Worm (Caenorhabditis elegans): ENCODE data around the gene ufd-2.
A peak's percentile ranks its signal among the peaks of the same experiment; 100 is the strongest.

Gene ufd-2

DNA sequence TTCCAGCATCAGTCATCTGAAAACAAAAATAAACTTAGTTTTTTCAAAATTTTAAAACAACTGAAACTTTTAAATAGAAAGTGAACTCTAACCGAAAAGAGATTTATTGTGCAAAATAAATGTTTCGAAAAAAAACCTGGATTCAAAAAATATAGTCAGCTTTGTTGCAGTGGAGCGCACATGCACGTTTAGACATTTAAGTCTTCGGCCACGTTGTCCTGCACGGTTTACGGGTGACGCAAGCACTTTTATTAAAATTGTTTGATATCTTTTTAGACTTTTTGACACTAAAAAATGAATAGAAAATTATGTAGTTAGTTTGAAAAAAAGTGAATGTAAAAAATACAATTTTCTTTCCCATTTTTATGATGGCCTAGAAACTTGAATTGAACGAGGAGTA is 23.1 kb upstream of the ufd-2 start, which contains the start of the genes ubh-4 and algn-6:
Gene ubh-4 (minus strand): TSS at position 182 of the 400 bp plus-strand sequence.
Gene algn-6 (plus strand): TSS at position 387 of the 400 bp plus-strand sequence.
- TF ChIP-seq sea-1 (GFP tag; conservative IDR thresholded peaks at IDR 0.05) (no peak), tbx-37 (GFP tag; conservative IDR thresholded peaks at IDR 0.05) (0 out of 2 replicates have a peak, but pooled peaks have one; percentile 7)

DNA sequence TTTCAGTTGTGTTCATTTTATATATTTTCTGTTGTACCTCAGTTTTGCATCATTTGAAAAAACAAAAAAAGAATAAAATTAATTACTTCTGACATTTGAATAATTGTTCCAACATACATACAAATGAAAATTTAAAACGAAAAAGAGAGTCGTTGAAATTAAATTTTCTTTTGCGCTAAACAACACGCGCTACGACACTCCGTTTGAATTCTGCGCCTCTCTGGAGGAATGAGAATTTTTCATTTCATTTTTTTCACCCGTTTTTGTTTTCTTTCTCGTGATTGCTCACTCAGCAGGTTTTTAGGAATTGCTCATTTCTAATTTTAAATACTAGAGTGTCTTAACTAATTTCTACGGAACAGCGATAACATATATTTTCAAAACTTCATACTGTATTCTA is 20.9 kb upstream of the ufd-2 start:
- TF ChIP-seq tbx-11 (GFP tag; IDR thresholded peaks at IDR 0.05) (no peak), ama-1 (optimal IDR thresholded peaks at IDR 0.05) (no peak), ceh-13 (GFP tag; optimal IDR thresholded peaks at IDR 0.05) (no peak), tra-4 (tag; optimal IDR thresholded peaks at IDR 0.05) (no peak), ceh-36 (tag; optimal IDR thresholded peaks at IDR 0.05) (no peak), aly-1 (tag; optimal IDR thresholded peaks at IDR 0.05) (no peak), tbx-37 (GFP tag; conservative IDR thresholded peaks at IDR 0.05) (no peak)

DNA sequence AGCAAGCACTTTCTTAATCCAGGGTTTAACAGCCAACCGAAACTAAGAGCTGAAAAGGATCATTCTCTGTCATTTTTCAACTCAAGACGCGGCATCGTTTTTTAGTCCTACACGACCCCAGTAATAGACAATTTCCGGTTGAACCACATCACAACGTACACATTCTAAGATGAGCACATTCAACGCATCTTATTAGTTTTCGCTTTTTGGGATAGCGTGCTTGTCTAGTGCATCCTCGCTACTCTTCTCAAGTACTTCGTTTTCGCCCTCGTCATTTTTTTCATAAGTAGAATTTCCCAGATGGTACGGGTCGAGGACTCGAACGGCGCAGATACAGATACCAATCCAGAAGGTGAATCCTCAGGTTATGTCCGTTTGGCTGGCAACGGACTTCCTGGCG is 20.3 kb upstream of the ufd-2 start, which contains the start of gene T05H10.1:
Gene T05H10.1 (plus strand): TSS at position 301 of the 400 bp plus-strand sequence.
- TF ChIP-seq hmg-4 (GFP tag; optimal IDR thresholded peaks at IDR 0.05) = no peak
- no peak for TF ChIP-seq hmbx-1 (tag; optimal IDR thresholded peaks at IDR 0.05)
- no peak for TF ChIP-seq flt-1 (GFP tag; IDR thresholded peaks at IDR 0.05)
- no peak for TF ChIP-seq scrt-1 (GFP tag; IDR thresholded peaks at IDR 0.05)
- TF ChIP-seq F13C5.2 (tag; optimal IDR thresholded peaks at IDR 0.05) = no peak
- TF ChIP-seq hnd-1 (tag; optimal IDR thresholded peaks at IDR 0.05) = no peak
- no peak for TF ChIP-seq ama-1 (optimal IDR thresholded peaks at IDR 0.05)

DNA sequence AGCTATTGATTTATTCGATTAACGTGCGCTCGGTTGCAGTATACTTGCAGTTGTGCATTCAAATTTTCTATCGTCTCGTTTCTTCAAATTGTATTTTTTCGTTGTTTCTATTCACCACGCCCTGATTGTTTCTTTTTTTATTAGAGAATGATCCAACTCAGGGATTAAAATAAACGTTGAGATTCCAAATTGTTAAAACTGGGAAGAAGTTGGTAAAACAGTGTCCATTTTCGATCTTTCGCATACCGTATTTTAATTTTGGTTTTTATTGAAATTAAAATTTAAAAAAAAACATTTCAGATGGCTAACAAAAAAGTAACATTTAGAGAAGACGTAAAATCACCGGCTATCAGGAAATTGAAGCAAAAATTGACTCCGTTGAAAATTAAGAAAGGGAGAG is 15.3 kb upstream of the ufd-2 start, which contains the start of gene apn-1:
Gene apn-1 (plus strand): TSS at position 301 of the 400 bp plus-strand sequence.
- TF ChIP-seq hmg-4 (GFP tag; optimal IDR thresholded peaks at IDR 0.05) (no peak), ama-1 (optimal IDR thresholded peaks at IDR 0.05) (no peak), hmbx-1 (tag; optimal IDR thresholded peaks at IDR 0.05) (no peak), sea-1 (GFP tag; conservative IDR thresholded peaks at IDR 0.05) (no peak), scrt-1 (GFP tag; IDR thresholded peaks at IDR 0.05) (no peak), pes-1 (GFP tag; IDR thresholded peaks at IDR 0.05) (no peak), ets-7 (tag; optimal IDR thresholded peaks at IDR 0.05) (no peak), F13C5.2 (tag; optimal IDR thresholded peaks at IDR 0.05) (no peak), tbx-37 (GFP tag; conservative IDR thresholded peaks at IDR 0.05) (no peak), tbx-11 (GFP tag; IDR thresholded peaks at IDR 0.05) (no peak), B0310.2 (tag; optimal IDR thresholded peaks at IDR 0.05) (no peak), ceh-13 (GFP tag; optimal IDR thresholded peaks at IDR 0.05) (no peak), flt-1 (GFP tag; IDR thresholded peaks at IDR 0.05) (no peak), aly-1 (tag; optimal IDR thresholded peaks at IDR 0.05) (no peak)

DNA sequence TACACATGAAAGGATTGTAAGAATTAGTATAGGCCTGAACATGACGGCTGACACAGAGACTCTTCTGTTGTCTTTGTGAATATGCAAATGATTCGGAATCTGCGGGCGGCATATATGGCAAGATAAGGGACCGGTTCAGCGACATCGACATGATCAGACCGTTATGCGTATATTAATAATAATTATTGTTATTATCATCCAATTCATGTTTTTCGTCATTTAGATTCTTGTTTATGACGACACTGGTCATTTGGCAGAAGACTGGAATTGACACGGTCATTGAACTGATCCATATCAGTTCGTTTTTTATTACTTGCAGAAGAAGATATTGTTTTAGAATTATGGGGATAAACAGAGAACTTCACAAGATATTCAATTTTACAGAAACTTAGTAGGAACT is 12.1 kb upstream of the ufd-2 start, which contains the start of gene mtre-1:
Gene mtre-1 (minus strand): TSS at position 101 of the 400 bp plus-strand sequence.
- no peak for TF ChIP-seq hmbx-1 (tag; optimal IDR thresholded peaks at IDR 0.05)
- TF ChIP-seq B0310.2 (tag; optimal IDR thresholded peaks at IDR 0.05) = no peak
- no peak for TF ChIP-seq flt-1 (GFP tag; IDR thresholded peaks at IDR 0.05)
- no peak for TF ChIP-seq aly-1 (tag; optimal IDR thresholded peaks at IDR 0.05)
- no peak for TF ChIP-seq tbx-11 (GFP tag; IDR thresholded peaks at IDR 0.05)
- no peak for TF ChIP-seq ama-1 (optimal IDR thresholded peaks at IDR 0.05)
- no peak for TF ChIP-seq ets-7 (tag; optimal IDR thresholded peaks at IDR 0.05)
- no peak for TF ChIP-seq F13C5.2 (tag; optimal IDR thresholded peaks at IDR 0.05)
- TF ChIP-seq hnd-1 (tag; optimal IDR thresholded peaks at IDR 0.05) = no peak
- TF ChIP-seq pes-1 (GFP tag; IDR thresholded peaks at IDR 0.05) = no peak

DNA sequence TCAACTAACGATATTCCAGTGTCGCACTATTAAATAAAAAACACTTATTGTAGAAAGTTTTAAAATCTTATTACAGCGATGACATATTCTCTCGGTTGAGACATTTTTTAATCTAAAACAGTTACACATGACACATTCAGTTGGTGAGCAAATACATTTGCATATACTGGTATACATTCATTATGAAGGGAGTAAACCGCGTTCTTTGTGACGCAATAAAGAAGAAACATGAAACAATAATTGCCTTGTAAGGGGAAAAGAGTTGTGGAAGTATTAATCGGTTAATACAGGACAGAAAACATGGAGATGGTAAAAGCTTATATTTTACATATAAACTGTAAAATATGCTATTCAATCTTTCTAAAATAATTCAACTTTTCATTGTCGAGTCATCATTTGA is 11.2 kb upstream of the ufd-2 start:
- TF ChIP-seq hmg-4 (GFP tag; optimal IDR thresholded peaks at IDR 0.05) = no peak
- no peak for TF ChIP-seq ceh-36 (tag; optimal IDR thresholded peaks at IDR 0.05)
- no peak for TF ChIP-seq ets-7 (tag; optimal IDR thresholded peaks at IDR 0.05)
- no peak for TF ChIP-seq ceh-13 (GFP tag; optimal IDR thresholded peaks at IDR 0.05)
- no peak for TF ChIP-seq F13C5.2 (tag; optimal IDR thresholded peaks at IDR 0.05)
- no peak for TF ChIP-seq B0310.2 (tag; optimal IDR thresholded peaks at IDR 0.05)
- no peak for TF ChIP-seq aly-1 (tag; optimal IDR thresholded peaks at IDR 0.05)
- TF ChIP-seq tra-4 (tag; optimal IDR thresholded peaks at IDR 0.05) = no peak
- no peak for TF ChIP-seq ama-1 (optimal IDR thresholded peaks at IDR 0.05)
- no peak for TF ChIP-seq hnd-1 (tag; optimal IDR thresholded peaks at IDR 0.05)
- no peak for TF ChIP-seq sea-1 (GFP tag; conservative IDR thresholded peaks at IDR 0.05)

DNA sequence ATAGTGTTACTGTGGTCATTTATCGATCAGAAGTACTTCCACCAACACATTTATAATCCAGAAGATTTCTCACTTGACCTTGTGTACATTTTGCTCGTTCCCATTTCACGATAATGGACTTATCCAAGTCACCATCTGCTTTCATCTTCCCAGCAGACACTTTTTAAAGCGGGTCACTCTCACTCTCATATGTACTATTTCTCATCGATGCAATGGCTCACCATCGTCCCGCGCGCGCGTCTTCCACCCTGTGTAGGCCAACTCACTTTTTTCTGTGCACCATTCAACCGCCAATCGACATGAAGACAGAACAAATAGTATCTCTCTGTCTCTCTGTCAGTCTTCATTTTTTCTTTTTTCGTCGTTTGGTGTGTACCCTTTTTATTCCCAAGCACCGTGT is 10.4 kb upstream of the ufd-2 start:
- TF ChIP-seq hmbx-1 (tag; optimal IDR thresholded peaks at IDR 0.05) (no peak), pes-1 (GFP tag; IDR thresholded peaks at IDR 0.05) (no peak), sea-1 (GFP tag; conservative IDR thresholded peaks at IDR 0.05) (no peak), flt-1 (GFP tag; IDR thresholded peaks at IDR 0.05) (no peak), ama-1 (optimal IDR thresholded peaks at IDR 0.05) (no peak), F13C5.2 (tag; optimal IDR thresholded peaks at IDR 0.05) (no peak), ceh-13 (GFP tag; optimal IDR thresholded peaks at IDR 0.05) (no peak), hmg-4 (GFP tag; optimal IDR thresholded peaks at IDR 0.05) (no peak), tra-4 (tag; optimal IDR thresholded peaks at IDR 0.05) (no peak), ceh-36 (tag; optimal IDR thresholded peaks at IDR 0.05) (no peak), hnd-1 (tag; optimal IDR thresholded peaks at IDR 0.05) (no peak), tbx-37 (GFP tag; conservative IDR thresholded peaks at IDR 0.05) (no peak), B0310.2 (tag; optimal IDR thresholded peaks at IDR 0.05) (no peak), aly-1 (tag; optimal IDR thresholded peaks at IDR 0.05) (no peak), ets-7 (tag; optimal IDR thresholded peaks at IDR 0.05) (no peak), scrt-1 (GFP tag; IDR thresholded peaks at IDR 0.05) (no peak), tbx-11 (GFP tag; IDR thresholded peaks at IDR 0.05) (no peak)

DNA sequence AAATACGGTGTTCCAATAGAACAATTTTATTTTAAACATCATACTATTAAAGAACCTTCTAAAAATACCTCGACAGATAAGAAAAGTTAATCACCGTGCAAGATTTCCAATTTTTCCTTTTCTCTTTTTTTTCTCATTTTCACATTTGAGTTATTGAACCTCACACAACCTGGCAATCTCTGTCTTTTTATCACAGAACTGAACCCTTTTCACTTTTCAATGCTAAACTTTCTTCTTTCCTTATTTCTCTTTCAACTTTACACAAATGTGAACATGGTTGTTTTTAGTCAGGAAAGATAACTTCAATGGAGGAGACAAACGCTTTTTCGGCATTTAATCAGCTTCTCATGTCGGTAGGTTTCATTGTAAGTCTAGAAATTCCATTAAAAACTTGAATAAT is 9.7 kb upstream of the ufd-2 start, which contains the start of gene T05H10.4:
Gene T05H10.4 (plus strand): TSS at position 301 of the 400 bp plus-strand sequence.
- TF ChIP-seq scrt-1 (GFP tag; IDR thresholded peaks at IDR 0.05) (no peak), tbx-11 (GFP tag; IDR thresholded peaks at IDR 0.05) (no peak), ceh-13 (GFP tag; optimal IDR thresholded peaks at IDR 0.05) (no peak)

All from whole organism, early embryonic.